Worm (Caenorhabditis elegans) whole organism, mixed stage, embryonic: ENCODE results near the gene dagl-2.

Experiments used
- bed-3 ChIP-seq: fragments of 200-800 bp; sonication (Bioruptor generic); optimal IDR thresholded peaks from 3 replicates; lab custom pipeline; 2018; ENCODE audit warnings: mild to moderate bottlenecking, missing genetic modification characterization, moderate library complexity, missing compliant biosample characterization
- mab-5 ChIP-seq: fragments of 150-350 bp; optimal IDR thresholded peaks from 2 replicates; lab custom pipeline; 2014; ENCODE audit warnings: missing biosample characterization, missing genetic modification characterization
- nhr-28 ChIP-seq: fragments of 150-350 bp; optimal IDR thresholded peaks from 2 replicates; lab custom pipeline; 2014; ENCODE audit warnings: missing biosample characterization, missing genetic modification characterization
- pha-4 ChIP-seq: fragments of 150-350 bp; optimal IDR thresholded peaks from 2 replicates; lab custom pipeline; 2018; ENCODE audit warnings: missing biosample characterization, missing genetic modification reagents, missing genetic modification characterization
- ztf-11 ChIP-seq: fragments of 150-350 bp; optimal IDR thresholded peaks from 2 replicates; lab custom pipeline; 2014; ENCODE audit warnings: missing biosample characterization, missing genetic modification characterization

DNA sequence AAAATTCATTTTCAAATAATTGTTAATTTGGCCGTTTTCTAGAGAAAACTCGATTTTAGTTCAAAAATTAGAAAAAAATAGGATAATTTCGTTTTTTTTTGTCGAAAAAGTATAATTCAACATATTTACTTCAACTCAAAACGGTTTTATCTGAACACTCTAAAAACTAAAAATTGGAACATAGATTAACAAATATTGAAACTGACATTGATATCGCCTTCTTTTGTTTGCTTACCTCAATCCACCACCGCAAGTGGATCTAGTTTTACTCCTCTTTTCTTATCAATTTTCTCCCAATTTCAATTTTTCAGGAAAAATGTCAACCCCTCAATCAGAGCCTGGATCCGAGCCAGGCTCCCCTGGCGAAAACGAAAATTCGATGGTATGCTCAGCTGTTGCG, 18.2 kb downstream of the dagl-2 start, which contains the start of gene ptl-1:
- TF ChIP-seq bed-3 (no peak), nhr-28 (tag; lab: Kevin White, UChicago) (no peak), pha-4 (tag; lab: Kevin White, UChicago) (no peak), mab-5 (tag; lab: Kevin White, UChicago) (no peak), ztf-11 (no peak)
